Fruit fly (Drosophila melanogaster) whole organism, prepupa: ENCODE measurements around the gene CG43179.

ENCODE experiments used
- CG10631 ChIP-seq: fragments of 200-800 bp; sonication (Bioruptor generic); optimal IDR thresholded peaks from 2 replicates; lab custom pipeline; 2016; ENCODE audit warnings: missing biosample characterization, missing genetic modification characterization
- CG10669 ChIP-seq: fragments of 200-800 bp; sonication (Bioruptor generic); optimal IDR thresholded peaks from 3 replicates; lab custom pipeline; 2018; ENCODE audit warnings: missing biosample characterization, mild to moderate bottlenecking, missing genetic modification characterization, moderate library complexity
- CG11294 ChIP-seq: fragments of 200-800 bp; sonication (Bioruptor generic); IDR thresholded peaks from 2 replicates; pipeline ENCODE4 v1.3.6; 2022; ENCODE audit warnings: missing biosample characterization, missing genetic modification characterization
- CG11762 ChIP-seq: fragments of 200-800 bp; sonication (Bioruptor generic); optimal IDR thresholded peaks from 3 replicates; lab custom pipeline; 2016; ENCODE audit warnings: missing biosample characterization, missing genetic modification characterization; ENCODE audit not compliant: insufficient read depth
- CG32006 ChIP-seq: fragments of 200-800 bp; sonication (Bioruptor generic); optimal IDR thresholded peaks from 3 replicates; lab custom pipeline; 2017; ENCODE audit warnings: missing biosample characterization, mild to moderate bottlenecking, missing genetic modification characterization
- CG34406 ChIP-seq: fragments of 200-800 bp; sonication (Bioruptor generic); optimal IDR thresholded peaks from 3 replicates; lab custom pipeline; 2016; ENCODE audit warnings: missing biosample characterization, missing genetic modification characterization
- CG3919 ChIP-seq: fragments of 200-800 bp; sonication (Bioruptor generic); optimal IDR thresholded peaks from 3 replicates; lab custom pipeline; 2016; ENCODE audit warnings: missing biosample characterization, missing genetic modification characterization
- CG6163 ChIP-seq: fragments of 200-800 bp; sonication (Bioruptor generic); IDR thresholded peaks from 3 replicates; pipeline ENCODE4 v1.3.6; 2022; ENCODE audit warnings: missing biosample characterization, missing genetic modification characterization
- CG6276 ChIP-seq: fragments of 200-800 bp; sonication (Bioruptor generic); optimal IDR thresholded peaks from 2 replicates; lab custom pipeline; 2017; ENCODE audit warnings: missing biosample characterization, mild to moderate bottlenecking, missing genetic modification characterization
- CG6792 ChIP-seq: fragments of 200-800 bp; sonication (Bioruptor generic); optimal IDR thresholded peaks from 3 replicates; lab custom pipeline; 2016; ENCODE audit warnings: missing biosample characterization, missing genetic modification characterization
- CG6854 ChIP-seq: fragments of 200-800 bp; sonication (Bioruptor generic); optimal IDR thresholded peaks from 2 replicates; lab custom pipeline; 2017; ENCODE audit warnings: missing biosample characterization, mild to moderate bottlenecking, missing genetic modification characterization
- CG7368 ChIP-seq: fragments of 200-800 bp; sonication (Bioruptor generic); optimal IDR thresholded peaks from 3 replicates; lab custom pipeline; 2016; ENCODE audit warnings: missing biosample characterization, missing genetic modification characterization
- CG8319 ChIP-seq: fragments of 200-800 bp; sonication (Bioruptor generic); optimal IDR thresholded peaks from 3 replicates; lab custom pipeline; 2016; ENCODE audit warnings: missing biosample characterization, missing genetic modification characterization
- CG8632 ChIP-seq: fragments of 200-800 bp; sonication (Bioruptor generic); optimal IDR thresholded peaks from 3 replicates; lab custom pipeline; 2016; ENCODE audit warnings: missing biosample characterization, missing genetic modification characterization
- Eip78C ChIP-seq: fragments of 200-800 bp; sonication (Bioruptor generic); peaks from one replicate; lab custom pipeline; 2016; ENCODE audit warnings: missing biosample characterization, missing genetic modification characterization
- Ets96B ChIP-seq: fragments of 200-800 bp; optimal IDR thresholded peaks from 2 replicates; lab custom pipeline; 2019; ENCODE audit warnings: missing biosample characterization, mild to moderate bottlenecking, missing genetic modification characterization, moderate library complexity
- Gug ChIP-seq: fragments of 200-800 bp; sonication (Bioruptor generic); IDR thresholded peaks from 2 replicates; pipeline ENCODE4 v1.3.6; 2022; ENCODE audit warnings: missing biosample characterization, missing genetic modification characterization
- Hr38 ChIP-seq: sonication (Bioruptor generic); optimal IDR thresholded peaks from 2 replicates; lab custom pipeline; 2016; ENCODE audit warnings: missing biosample characterization, missing genetic modification characterization
- Hr4 ChIP-seq: fragments of 200-800 bp; sonication (Bioruptor generic); optimal IDR thresholded peaks from 3 replicates; lab custom pipeline; 2016; ENCODE audit warnings: missing biosample characterization, missing genetic modification characterization
- Met ChIP-seq: fragments of 200-800 bp; sonication (Bioruptor generic); optimal IDR thresholded peaks from 3 replicates; lab custom pipeline; 2016; ENCODE audit warnings: missing biosample characterization, missing genetic modification characterization
- OdsH ChIP-seq: fragments of 200-800 bp; sonication (Bioruptor generic); optimal IDR thresholded peaks from 3 replicates; lab custom pipeline; 2016; ENCODE audit warnings: missing biosample characterization, missing genetic modification characterization
- Sox102F ChIP-seq: fragments of 200-800 bp; sonication (Bioruptor generic); optimal IDR thresholded peaks from 2 replicates; lab custom pipeline; 2016; ENCODE audit warnings: missing biosample characterization, mild to moderate bottlenecking, missing genetic modification characterization
- achi ChIP-seq: fragments of 200-800 bp; sonication (Bioruptor generic); optimal IDR thresholded peaks from 3 replicates; lab custom pipeline; 2016; ENCODE audit warnings: missing biosample characterization, missing genetic modification characterization
- cyc ChIP-seq: fragments of 200-800 bp; sonication (Bioruptor generic); optimal IDR thresholded peaks from 3 replicates; lab custom pipeline; 2016; ENCODE audit warnings: missing biosample characterization, missing genetic modification characterization
- dac ChIP-seq: fragments of 200-800 bp; sonication (Bioruptor generic); optimal IDR thresholded peaks from 2 replicates; lab custom pipeline; 2017; ENCODE audit warnings: missing biosample characterization, mild to moderate bottlenecking, missing genetic modification characterization
- dsx ChIP-seq: fragments of 200-800 bp; optimal IDR thresholded peaks from 3 replicates; lab custom pipeline; 2019; ENCODE audit warnings: missing biosample characterization, mild to moderate bottlenecking, missing genetic modification characterization, moderate library complexity; ENCODE audit not compliant: poor library complexity, severe bottlenecking
- fd59A ChIP-seq: fragments of 200-800 bp; sonication (Bioruptor generic); optimal IDR thresholded peaks from 2 replicates; lab custom pipeline; 2017; ENCODE audit warnings: missing biosample characterization, mild to moderate bottlenecking, missing genetic modification characterization, missing genetic modification reagents
- fd85E ChIP-seq: fragments of 200-800 bp; sonication (Bioruptor generic); optimal IDR thresholded peaks from 3 replicates; lab custom pipeline; 2016; ENCODE audit warnings: missing biosample characterization, missing genetic modification characterization
- fkh ChIP-seq: fragments of 200-800 bp; sonication (Bioruptor generic); optimal IDR thresholded peaks from 3 replicates; lab custom pipeline; 2017; ENCODE audit warnings: missing biosample characterization, mild to moderate bottlenecking, missing genetic modification characterization, moderate library complexity
- net ChIP-seq: fragments of 200-800 bp; sonication (Bioruptor generic); optimal IDR thresholded peaks from 3 replicates; lab custom pipeline; 2016; ENCODE audit warnings: missing biosample characterization, missing genetic modification characterization
- salr ChIP-seq, 2 experiments: fragments of 200-800 bp; sonication (Bioruptor generic); optimal IDR thresholded peaks; 3 replicates each; lab custom pipeline; 2016 to 2018; ENCODE audit warnings: missing biosample characterization in 2 of 2, missing genetic modification characterization in 2 of 2, mild to moderate bottlenecking in 1 of 2
- spab ChIP-seq: fragments of 200-800 bp; sonication (Bioruptor generic); optimal IDR thresholded peaks from 2 replicates; lab custom pipeline; 2017; ENCODE audit warnings: missing biosample characterization, mild to moderate bottlenecking, missing genetic modification characterization, missing genetic modification reagents
- ss ChIP-seq, 2 experiments: fragments of 200-800 bp; sonication (Bioruptor generic); optimal IDR thresholded peaks; 2 replicates in 1 of 2; 3 replicates in 1 of 2; lab custom pipeline; 2017 to 2018; ENCODE audit warnings: mild to moderate bottlenecking in 2 of 2, missing biosample characterization in 2 of 2, missing genetic modification characterization in 2 of 2, moderate library complexity in 1 of 2
- topi ChIP-seq: fragments of 200-800 bp; sonication (Bioruptor generic); optimal IDR thresholded peaks from 3 replicates; lab custom pipeline; 2016; ENCODE audit warnings: missing biosample characterization, missing genetic modification characterization
- vri ChIP-seq: fragments of 200-800 bp; sonication (Bioruptor generic); optimal IDR thresholded peaks from 3 replicates; lab custom pipeline; 2016; ENCODE audit warnings: missing biosample characterization, mild to moderate bottlenecking, missing genetic modification characterization

The CG43179 gene

DNA sequence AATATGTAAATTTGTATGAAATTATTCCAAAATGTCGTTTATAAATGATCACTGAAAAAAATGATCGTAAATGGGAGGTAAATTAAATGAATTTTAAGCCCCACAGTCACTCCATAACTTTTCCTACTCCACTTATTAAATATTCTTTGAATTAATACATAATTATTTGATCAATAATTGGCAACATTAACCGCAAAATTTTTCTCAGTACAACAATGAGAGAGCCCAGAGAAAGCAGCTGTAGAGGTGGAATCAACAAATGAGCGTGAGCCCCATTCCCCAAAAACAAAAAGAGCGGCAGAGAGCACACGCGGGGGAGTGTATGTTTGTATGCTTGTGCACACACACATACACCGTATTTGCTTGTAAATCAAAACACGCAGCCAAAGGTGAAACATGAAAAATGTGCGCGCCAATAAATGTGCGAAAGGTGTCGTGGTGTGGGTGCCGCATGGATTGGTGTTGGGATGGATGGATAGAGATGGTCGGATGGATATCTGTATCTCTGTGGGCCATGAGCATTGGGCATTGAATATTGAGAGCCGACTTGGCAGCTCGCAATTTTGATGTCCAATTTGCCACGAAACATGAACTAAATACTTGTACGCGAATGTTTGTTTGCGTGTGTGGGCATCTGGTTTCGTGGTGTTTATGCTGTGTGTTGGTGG, 28.0 kb downstream of the CG43179 start (continued):
- TF ChIP-seq CG11294 (no peak), CG6854 (GFP tag; lab: Kevin White, UChicago) (peak; percentile 92), cyc (GFP tag; lab: Kevin White, UChicago) (peak; percentile 97), CG8319 (GFP tag; lab: Kevin White, UChicago) (peak; percentile 97), CG6792 (GFP tag; lab: Kevin White, UChicago) (peak; percentile 97), CG11762 (peak; percentile 95), topi (GFP tag; lab: Kevin White, UChicago) (peak; percentile 98), ss (GFP tag; optimal IDR thresholded peaks at IDR 0.05; lab: Kevin White, UChicago) (peak; percentile 74 to 86), dac (GFP tag; lab: Kevin White, UChicago) (peak; percentile 92), Sox102F (GFP tag; lab: Kevin White, UChicago) (peak; percentile 98), CG10631 (GFP tag; lab: Kevin White, UChicago) (peak; percentile 98), spab (GFP tag; lab: Kevin White, UChicago) (peak; percentile 92), net (GFP tag; lab: Kevin White, UChicago) (peak; percentile 98), CG8632 (GFP tag; lab: Kevin White, UChicago) (peak; percentile 98), fd85E (GFP tag; lab: Kevin White, UChicago) (peak; percentile 88), fkh (GFP tag; lab: Kevin White, UChicago) (peak; percentile 63), dsx (peak; percentile 95), Hr38 (GFP tag; lab: Kevin White, UChicago) (no peak), CG10669 (GFP tag; lab: Kevin White, UChicago) (peak; percentile 96), Ets96B (peak; percentile 96), CG34406 (peak; percentile 98), Gug (GFP tag; lab: Robert Waterston, UW) (no peak), Met (GFP tag; lab: Kevin White, UChicago) (peak; percentile 98)

DNA sequence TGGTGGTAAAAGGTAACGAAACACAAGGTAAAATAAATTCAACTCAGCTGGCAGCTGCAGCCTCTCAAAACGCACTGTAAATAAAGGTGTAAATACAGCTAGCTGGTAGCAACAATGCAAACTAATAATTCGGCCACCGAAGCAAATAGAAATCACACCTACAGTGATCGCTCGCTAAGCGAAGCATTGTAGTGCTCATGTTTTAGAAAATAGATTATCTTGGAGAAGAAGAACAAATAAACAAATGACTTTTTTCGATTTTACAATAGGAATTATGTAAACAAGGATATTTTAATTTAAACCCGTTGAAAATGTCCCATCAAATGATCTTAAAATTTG, 28.5 kb downstream of the CG43179 start:
- TF ChIP-seq net (GFP tag; lab: Kevin White, UChicago) (no peak), OdsH (GFP tag; lab: Kevin White, UChicago) (no peak), Hr4 (GFP tag; lab: Kevin White, UChicago) (peak; percentile 56), topi (GFP tag; lab: Kevin White, UChicago) (no peak), salr (GFP tag; optimal IDR thresholded peaks at IDR 0.05; lab: Kevin White, UChicago) (no peak), CG6276 (GFP tag; lab: Kevin White, UChicago) (peak; percentile 12), CG32006 (GFP tag; lab: Kevin White, UChicago) (peak; percentile 48), achi (GFP tag; lab: Kevin White, UChicago) (no peak), dac (GFP tag; lab: Kevin White, UChicago) (no peak), CG6163 (GFP tag; lab: Robert Waterston, UW) (no peak), CG11294 (no peak), fkh (GFP tag; lab: Kevin White, UChicago) (peak; percentile 59), fd59A (GFP tag; lab: Kevin White, UChicago) (no peak), CG7368 (GFP tag; lab: Kevin White, UChicago) (no peak), Met (GFP tag; lab: Kevin White, UChicago) (no peak), vri (GFP tag; lab: Kevin White, UChicago) (no peak), fd85E (GFP tag; lab: Kevin White, UChicago) (no peak), Eip78C (GFP tag; lab: Kevin White, UChicago) (no peak), CG3919 (GFP tag; lab: Kevin White, UChicago) (no peak), CG6792 (GFP tag; lab: Kevin White, UChicago) (no peak)
- TF ChIP-seq, all 60 proteins: peak for 4
